Worm (Caenorhabditis elegans) whole organism, L1 larva: Measurements from ENCODE around the gene nhx-9.

ENCODE experiments used
- Y116A8C.19 ChIP-seq: sonication (generic microtip); optimal IDR thresholded peaks from 2 replicates; lab custom pipeline; 2016; ENCODE audit warnings: missing compliant biosample characterization, missing genetic modification characterization, borderline replicate concordance
- aha-1 ChIP-seq: fragments of 150-350 bp; optimal IDR thresholded peaks from 2 replicates; lab custom pipeline; 2014; ENCODE audit warnings: missing biosample characterization, missing genetic modification characterization
- ama-1 ChIP-seq: fragments of 150-350 bp; optimal IDR thresholded peaks from 2 replicates; lab custom pipeline; 2014
- efl-1 ChIP-seq, 4 experiments: fragments of 150-350 bp; optimal IDR thresholded peaks in 3 of 4; peaks in 1 of 4; 1 replicate in 1 of 4; 2 replicates in 3 of 4; lab custom pipeline; 2014; ENCODE audit warnings: missing biosample characterization in 2 of 4, missing genetic modification characterization in 2 of 4, missing genetic modification reagents in 2 of 4
- nhr-76 ChIP-seq: sonication (generic microtip); optimal IDR thresholded peaks from 2 replicates; lab custom pipeline; 2017; ENCODE audit warnings: missing biosample characterization, missing genetic modification characterization
- sptf-1 ChIP-seq: fragments of 150-350 bp; optimal IDR thresholded peaks from 2 replicates; lab custom pipeline; 2014; ENCODE audit warnings: missing biosample characterization, missing genetic modification characterization

DNA sequence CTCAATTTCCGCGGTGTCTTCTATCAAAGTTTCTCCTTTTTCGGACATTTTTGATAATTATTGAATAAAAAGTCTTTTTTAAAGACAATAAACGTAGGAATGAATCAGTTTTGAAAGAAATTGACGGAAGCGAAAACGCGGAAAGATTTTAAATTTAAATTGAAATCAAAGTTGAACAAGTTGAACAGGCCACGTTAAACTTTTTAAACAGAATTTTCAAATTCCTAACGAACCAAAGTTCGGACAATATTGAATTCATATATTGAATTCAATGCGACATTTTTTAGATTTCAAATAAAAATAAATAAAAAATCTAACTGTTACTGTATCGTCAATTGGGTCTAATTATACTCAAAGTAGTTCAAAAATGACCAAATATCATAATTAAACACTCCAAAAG is 19.0 kb downstream of the nhx-9 start, which contains the start of gene hdl-1:
- TF ChIP-seq nhr-76, result no peak
- TF ChIP-seq sptf-1 (tag; lab: Kevin White, UChicago), result no peak
- TF ChIP-seq ama-1 (lab: Kevin White, UChicago), result no peak
- TF ChIP-seq efl-1 (optimal IDR thresholded peaks at IDR 0.05; lab: Kevin White, UChicago), result no peak
- TF ChIP-seq efl-1 (GFP tag; optimal IDR thresholded peaks at IDR 0.05 in 1 of 2; lab: Kevin White, UChicago), result no peak
- TF ChIP-seq Y116A8C.19 (tag; lab: Kevin White, UChicago), result no peak
- TF ChIP-seq aha-1 (tag; lab: Kevin White, UChicago), result no peak
